Worm (Caenorhabditis elegans): ENCODE measurements around the gene Y49F6B.9.

Gene Y49F6B.9

ce11 chrII:3482231-3482630 is 17.0 kb downstream of the Y49F6B.9 start, which contains the start of gene smu-2 (continued):
- TF ChIP-seq dpff-1 (tag; optimal IDR thresholded peaks at IDR 0.05) (no peak), ceh-79 (tag; optimal IDR thresholded peaks at IDR 0.05) (no peak), nhr-80 (tag; optimal IDR thresholded peaks at IDR 0.05) (no peak), ceh-40 (GFP tag; IDR thresholded peaks at IDR 0.05) (no peak), F22D6.2 (tag; optimal IDR thresholded peaks at IDR 0.05) (no peak), F57C9.4 (tag; optimal IDR thresholded peaks at IDR 0.05) (no peak), ets-4 (GFP tag; optimal IDR thresholded peaks at IDR 0.05) (no peak), attf-5 (GFP tag; optimal IDR thresholded peaks at IDR 0.05) (peak; percentile 80), Y67H2A.10 (GFP tag; conservative IDR thresholded peaks at IDR 0.05) (no peak), Y79H2A.3 (GFP tag; conservative IDR thresholded peaks at IDR 0.05) (no peak), T07F8.4 (tag; optimal IDR thresholded peaks at IDR 0.05) (no peak), lin-40 (tag; optimal IDR thresholded peaks at IDR 0.05) (no peak), nhr-179 (tag; optimal IDR thresholded peaks at IDR 0.05) (no peak), lin-54 (GFP tag; optimal IDR thresholded peaks at IDR 0.05) (no peak), cebp-2 (GFP tag; IDR thresholded peaks at IDR 0.05) (no peak), rec-8 (tag; optimal IDR thresholded peaks at IDR 0.05) (peak; percentile 14 to 34), die-1 (tag; optimal IDR thresholded peaks at IDR 0.05) (no peak), lag-1 (GFP tag; IDR thresholded peaks at IDR 0.05) (no peak), hmg-1.2 (GFP tag; IDR thresholded peaks at IDR 0.05) (peak; percentile 49; the same call in 1 of the 2 replicates), rpc-1 (optimal IDR thresholded peaks at IDR 0.05) (no peak), rpc-1 (tag; optimal IDR thresholded peaks at IDR 0.05) (no peak), fkh-3 (tag; optimal IDR thresholded peaks at IDR 0.05) (no peak), hsf-1 (GFP tag; IDR thresholded peaks at IDR 0.05) (no peak), aptf-2 (GFP tag; conservative IDR thresholded peaks at IDR 0.05) (peak; percentile 66; the same call in 1 of the 2 replicates), ztf-3 (GFP tag; optimal IDR thresholded peaks at IDR 0.05) (no peak), ZK185.1 (tag; optimal IDR thresholded peaks at IDR 0.05; ENCODE audit: poor library complexity, severe bottlenecking) (no peak), Y53F4B.3 (GFP tag; IDR thresholded peaks at IDR 0.05) (no peak), tlf-1 (GFP tag; optimal IDR thresholded peaks at IDR 0.05) (no peak), C06A6.2 (GFP tag; conservative IDR thresholded peaks at IDR 0.05) (no peak), ztf-18 (tag; optimal IDR thresholded peaks at IDR 0.05) (peak; percentile 13), let-526 (GFP tag; IDR thresholded peaks at IDR 0.05) (0 out of 2 replicates have a peak, but pooled peaks have one; percentile 42), tbp1 (GFP tag; optimal IDR thresholded peaks at IDR 0.05) (peak; percentile 44), cebp-1 (GFP tag; IDR thresholded peaks at IDR 0.05) (no peak), cebp-1 (tag; optimal IDR thresholded peaks at IDR 0.05) (no peak), egl-44 (GFP tag; IDR thresholded peaks at IDR 0.05) (no peak), dpl-1 (GFP tag; optimal IDR thresholded peaks at IDR 0.05) (no peak), F52B5.7 (tag; optimal IDR thresholded peaks at IDR 0.05) (no peak), nhr-90 (tag; optimal IDR thresholded peaks at IDR 0.05) (no peak), akir-1 (GFP tag; optimal IDR thresholded peaks at IDR 0.05) (no peak), ceh-91 (GFP tag; IDR thresholded peaks at IDR 0.05) (no peak), pbrm-1 (GFP tag; IDR thresholded peaks at IDR 0.05) (no peak), lir-1 (GFP tag; conservative IDR thresholded peaks at IDR 0.05) (no peak), Y95B8A.8 (GFP tag; IDR thresholded peaks at IDR 0.05) (no peak), atf-7 (tag; optimal IDR thresholded peaks at IDR 0.05) (no peak), K12H6.12 (tag; optimal IDR thresholded peaks at IDR 0.05) (peak; percentile 35), rcor-1 (GFP tag; IDR thresholded peaks at IDR 0.05) (peak; percentile 35; the same call in 1 of the 2 replicates), F39B2.1 (GFP tag; IDR thresholded peaks at IDR 0.05) (no peak), mcd-1 (GFP tag; IDR thresholded peaks at IDR 0.05) (peak; percentile 97), hmg-20 (GFP tag; IDR thresholded peaks at IDR 0.05) (no peak), madf-3 (GFP tag; IDR thresholded peaks at IDR 0.05) (no peak), F10E7.11 (tag; optimal IDR thresholded peaks at IDR 0.05) (no peak)

All from whole organism, young adult.